Worm (Caenorhabditis elegans) whole organism, young adult: Measurements from ENCODE around the gene F35D2.6.

Experiments used
- B0035.1 ChIP-seq: sonication (generic microtip); optimal IDR thresholded peaks from 2 replicates; lab custom pipeline; 2016; ENCODE audit warnings: missing genetic modification characterization, mild to moderate bottlenecking, missing compliant biosample characterization, missing genotype, missing genetic modification reagents
- B0336.3 ChIP-seq: fragments of 200-800 bp; sonication (Bioruptor generic); IDR thresholded peaks from 2 replicates; pipeline ENCODE4 v1.3.6; 2022; ENCODE audit warnings: missing genetic modification characterization, missing compliant biosample characterization
- C06A6.2 ChIP-seq: fragments of 200-800 bp; sonication (Bioruptor generic); conservative IDR thresholded peaks from 2 replicates; pipeline ENCODE4 v1.3.6; 2022; ENCODE audit warnings: missing genetic modification characterization, missing compliant biosample characterization
- C17E4.6 ChIP-seq: fragments of 200-800 bp; sonication (Bioruptor generic); IDR thresholded peaks from 2 replicates; pipeline ENCODE4 v1.3.6; 2022; ENCODE audit warnings: missing genetic modification reagents, missing genetic modification characterization, missing compliant biosample characterization
- F33H1.4 ChIP-seq: fragments of 200-800 bp; sonication (Bioruptor generic); IDR thresholded peaks from 2 replicates; pipeline ENCODE4 v1.3.6; 2022; ENCODE audit warnings: missing genetic modification reagents, missing genetic modification characterization, missing compliant biosample characterization
- F49E8.2 ChIP-seq: sonication (generic microtip); optimal IDR thresholded peaks from 3 replicates; lab custom pipeline; 2017; ENCODE audit warnings: missing genetic modification characterization, mild to moderate bottlenecking, missing compliant biosample characterization, antibody characterized with exemption, moderate library complexity; ENCODE audit not compliant: insufficient read depth
- K12H6.12 ChIP-seq: fragments of 200-800 bp; sonication (Bioruptor generic); optimal IDR thresholded peaks from 2 replicates; lab custom pipeline; 2018; ENCODE audit warnings: mild to moderate bottlenecking, missing genetic modification characterization, missing compliant biosample characterization
- Y56A3A.18 ChIP-seq: fragments of 200-800 bp; sonication (Bioruptor generic); IDR thresholded peaks from 2 replicates; pipeline ENCODE4 v1.3.6; 2022; ENCODE audit warnings: missing genetic modification reagents, missing genetic modification characterization, missing compliant biosample characterization
- Y95B8A.8 ChIP-seq: fragments of 200-800 bp; sonication (Bioruptor generic); IDR thresholded peaks from 2 replicates; pipeline ENCODE4 v1.3.6; 2022; ENCODE audit warnings: missing genetic modification reagents, missing genetic modification characterization, missing compliant biosample characterization
- ama-1 ChIP-seq, 3 experiments: fragments of 150-350 bp in 1 of 3; sonication (generic microtip) in 2 of 3; optimal IDR thresholded peaks; 2 replicates each; lab custom pipeline; 2014 to 2018; ENCODE audit warnings: missing biosample characterization in 2 of 3, missing genetic modification characterization in 2 of 3, missing genetic modification reagents in 2 of 3
- aptf-2 ChIP-seq: fragments of 200-800 bp; sonication (Bioruptor generic); conservative IDR thresholded peaks from 2 replicates; pipeline ENCODE4 v1.3.6; 2022; ENCODE audit warnings: missing genetic modification reagents, missing genetic modification characterization, missing compliant biosample characterization
- aptf-3 ChIP-seq: fragments of 200-800 bp; sonication (Bioruptor generic); IDR thresholded peaks from 2 replicates; pipeline ENCODE4 v1.3.6; 2022; ENCODE audit warnings: missing genetic modification characterization, missing compliant biosample characterization
- atf-7 ChIP-seq: sonication (generic microtip); optimal IDR thresholded peaks from 2 replicates; lab custom pipeline; 2017; ENCODE audit warnings: mild to moderate bottlenecking, missing genetic modification characterization, missing compliant biosample characterization
- attf-5 ChIP-seq: fragments of 200-800 bp; sonication (Bioruptor generic); optimal IDR thresholded peaks from 2 replicates; lab custom pipeline; 2018; ENCODE audit warnings: mild to moderate bottlenecking, missing genetic modification characterization, missing compliant biosample characterization
- attf-6 ChIP-seq: fragments of 200-800 bp; sonication (Bioruptor generic); IDR thresholded peaks from 2 replicates; pipeline ENCODE4 v1.3.6; 2022; ENCODE audit warnings: missing genetic modification reagents, missing genetic modification characterization, missing compliant biosample characterization
- bed-1 ChIP-seq: fragments of 200-800 bp; sonication (Bioruptor generic); IDR thresholded peaks from 2 replicates; pipeline ENCODE4 v1.3.6; 2022; ENCODE audit warnings: missing genetic modification reagents, missing genetic modification characterization, missing compliant biosample characterization
- ccch-3 ChIP-seq: fragments of 200-800 bp; sonication (Bioruptor generic); optimal IDR thresholded peaks from 2 replicates; lab custom pipeline; 2018; ENCODE audit warnings: mild to moderate bottlenecking, missing genetic modification characterization, missing compliant biosample characterization
- cebp-1 ChIP-seq, 2 experiments: fragments of 200-800 bp in 1 of 2; sonication (Bioruptor generic) in 1 of 2; sonication (generic microtip) in 1 of 2; IDR thresholded peaks in 1 of 2; optimal IDR thresholded peaks in 1 of 2; 2 replicates each; pipeline versions ENCODE4 v1.3.6 to Lab custom; 2017 to 2022; ENCODE audit warnings: missing compliant biosample characterization in 2 of 2, missing genetic modification characterization in 2 of 2, mild to moderate bottlenecking in 1 of 2, missing genetic modification reagents in 1 of 2, moderate library complexity in 1 of 2
- ceh-79 ChIP-seq: sonication (generic microtip); optimal IDR thresholded peaks from 2 replicates; lab custom pipeline; 2017; ENCODE audit warnings: mild to moderate bottlenecking, missing genetic modification characterization, missing compliant biosample characterization
- ceh-91 ChIP-seq: fragments of 200-800 bp; sonication (Bioruptor generic); IDR thresholded peaks from 2 replicates; pipeline ENCODE4 v1.3.6; 2022; ENCODE audit warnings: missing genetic modification reagents, missing genetic modification characterization, missing compliant biosample characterization
- die-1 ChIP-seq: sonication (generic microtip); optimal IDR thresholded peaks from 2 replicates; lab custom pipeline; 2016; ENCODE audit warnings: missing genotype, mild to moderate bottlenecking, missing genetic modification characterization, missing compliant biosample characterization
- dox-1 ChIP-seq: fragments of 200-800 bp; sonication (Bioruptor generic); IDR thresholded peaks from 2 replicates; pipeline ENCODE4 v1.3.6; 2022; ENCODE audit warnings: missing genetic modification reagents, missing genetic modification characterization, missing compliant biosample characterization
- efl-1 ChIP-seq: fragments of 150-350 bp; optimal IDR thresholded peaks from 2 replicates; lab custom pipeline; 2014; ENCODE audit warnings: missing biosample characterization, missing genetic modification reagents, missing genetic modification characterization
- egl-18 ChIP-seq: fragments of 200-800 bp; sonication (Bioruptor generic); IDR thresholded peaks from 2 replicates; pipeline ENCODE4 v1.3.6; 2022; ENCODE audit warnings: missing genetic modification reagents, missing genetic modification characterization, missing compliant biosample characterization
- gei-17 ChIP-seq: fragments of 200-800 bp; sonication (Bioruptor generic); optimal IDR thresholded peaks from 2 replicates; lab custom pipeline; 2018; ENCODE audit warnings: mild to moderate bottlenecking, missing genetic modification characterization, missing compliant biosample characterization
- hlh-26 ChIP-seq: fragments of 200-800 bp; sonication (Bioruptor generic); conservative IDR thresholded peaks from 2 replicates; pipeline ENCODE4 v1.3.6; 2022; ENCODE audit warnings: missing genetic modification reagents, missing genetic modification characterization, missing compliant biosample characterization
- hmg-20 ChIP-seq: fragments of 200-800 bp; sonication (Bioruptor generic); IDR thresholded peaks from 2 replicates; pipeline ENCODE4 v1.3.6; 2022; ENCODE audit warnings: missing genetic modification reagents, missing genetic modification characterization, missing compliant biosample characterization
- lag-1 ChIP-seq: fragments of 200-800 bp; sonication (Bioruptor generic); IDR thresholded peaks from 2 replicates; pipeline ENCODE4 v1.3.6; 2022; ENCODE audit warnings: missing genetic modification reagents, missing genetic modification characterization, missing compliant biosample characterization
- lin-35 ChIP-seq, 3 experiments: fragments of 150-350 bp in 2 of 3; sonication (generic microtip) in 1 of 3; optimal IDR thresholded peaks; 2 replicates each; lab custom pipeline; 2014 to 2018; ENCODE audit warnings: missing biosample characterization in 3 of 3, missing genetic modification characterization in 3 of 3, missing genetic modification reagents in 3 of 3
- lin-40 ChIP-seq: sonication (generic microtip); optimal IDR thresholded peaks from 2 replicates; lab custom pipeline; 2016; ENCODE audit warnings: missing genetic modification characterization, mild to moderate bottlenecking, missing compliant biosample characterization, missing genotype, missing genetic modification reagents
- lin-54 ChIP-seq: fragments of 200-800 bp; sonication (Bioruptor generic); optimal IDR thresholded peaks from 2 replicates; lab custom pipeline; 2018; ENCODE audit warnings: mild to moderate bottlenecking, missing genetic modification characterization, missing compliant biosample characterization
- madf-10 ChIP-seq: sonication (generic microtip); optimal IDR thresholded peaks from 2 replicates; lab custom pipeline; 2016; ENCODE audit warnings: mild to moderate bottlenecking, missing genetic modification characterization, missing compliant biosample characterization
- madf-8 ChIP-seq: fragments of 200-800 bp; sonication (Bioruptor generic); conservative IDR thresholded peaks from 2 replicates; pipeline ENCODE4 v1.3.6; 2022; ENCODE audit warnings: missing genetic modification reagents, missing genetic modification characterization, missing compliant biosample characterization
- mxl-1 ChIP-seq: sonication (generic microtip); optimal IDR thresholded peaks from 2 replicates; lab custom pipeline; 2016; ENCODE audit warnings: missing genetic modification characterization, missing compliant biosample characterization
- nfyb-1 ChIP-seq: fragments of 200-800 bp; sonication (Bioruptor generic); IDR thresholded peaks from 2 replicates; pipeline ENCODE4 v1.3.6; 2022; ENCODE audit warnings: missing genetic modification reagents, missing genetic modification characterization, missing compliant biosample characterization
- nhr-120 ChIP-seq: fragments of 200-800 bp; sonication (Bioruptor generic); IDR thresholded peaks from 2 replicates; pipeline ENCODE4 v1.3.6; 2022; ENCODE audit warnings: missing genetic modification characterization, missing compliant biosample characterization
- nhr-90 ChIP-seq: sonication (generic microtip); optimal IDR thresholded peaks from 2 replicates; lab custom pipeline; 2016; ENCODE audit warnings: missing genotype, mild to moderate bottlenecking, missing genetic modification characterization, missing compliant biosample characterization
- pbrm-1 ChIP-seq: fragments of 200-800 bp; sonication (Bioruptor generic); IDR thresholded peaks from 2 replicates; pipeline ENCODE4 v1.3.6; 2022; ENCODE audit warnings: missing genetic modification reagents, missing genetic modification characterization, missing compliant biosample characterization
- pha-4 ChIP-seq: fragments of 150-350 bp; sonication (generic microtip); optimal IDR thresholded peaks from 2 replicates; lab custom pipeline; 2014; ENCODE audit warnings: missing biosample characterization, missing genetic modification reagents, missing genetic modification characterization
- rec-8 ChIP-seq, 2 experiments: sonication (generic microtip); optimal IDR thresholded peaks; 2 replicates each; lab custom pipeline; 2016; ENCODE audit warnings: mild to moderate bottlenecking in 2 of 2, missing genetic modification characterization in 2 of 2, missing genetic modification reagents in 2 of 2, missing genotype in 2 of 2, missing biosample characterization in 1 of 2, missing compliant biosample characterization in 1 of 2, moderate library complexity in 1 of 2
- sea-2 ChIP-seq: fragments of 200-800 bp; sonication (Bioruptor generic); IDR thresholded peaks from 2 replicates; pipeline ENCODE4 v1.3.6; 2022; ENCODE audit warnings: missing genetic modification characterization, missing compliant biosample characterization
- snpc-3.4 ChIP-seq: sonication (generic microtip); optimal IDR thresholded peaks from 2 replicates; lab custom pipeline; 2017; ENCODE audit warnings: missing genetic modification characterization, mild to moderate bottlenecking, missing compliant biosample characterization, antibody characterized with exemption, moderate library complexity, missing genotype, missing genetic modification reagents
- tbx-9 ChIP-seq: sonication (generic microtip); optimal IDR thresholded peaks from 2 replicates; lab custom pipeline; 2016; ENCODE audit warnings: borderline replicate concordance, missing genetic modification characterization, inconsistent platforms, missing compliant biosample characterization
- tlf-1 ChIP-seq: fragments of 200-800 bp; sonication (Bioruptor generic); optimal IDR thresholded peaks from 2 replicates; lab custom pipeline; 2018; ENCODE audit warnings: mild to moderate bottlenecking, missing genetic modification characterization, missing compliant biosample characterization
- unc-62 ChIP-seq: fragments of 150-350 bp; optimal IDR thresholded peaks from 2 replicates; lab custom pipeline; 2014; ENCODE audit warnings: missing biosample characterization, missing genetic modification reagents, missing genetic modification characterization
- ztf-25 ChIP-seq: fragments of 200-800 bp; sonication (Bioruptor generic); IDR thresholded peaks from 2 replicates; pipeline ENCODE4 v1.3.6; 2022; ENCODE audit warnings: missing genetic modification reagents, missing genetic modification characterization, missing compliant biosample characterization
- ztf-28 ChIP-seq: fragments of 200-800 bp; sonication (Bioruptor generic); IDR thresholded peaks from 2 replicates; pipeline ENCODE4 v1.3.6; 2022; ENCODE audit warnings: missing genetic modification reagents, missing genetic modification characterization, missing compliant biosample characterization
- ztf-6 ChIP-seq: fragments of 200-800 bp; sonication (Bioruptor generic); IDR thresholded peaks from 2 replicates; pipeline ENCODE4 v1.3.6; 2022; ENCODE audit warnings: missing genetic modification reagents, missing genetic modification characterization, missing compliant biosample characterization

F35D2.6 gene

DNA sequence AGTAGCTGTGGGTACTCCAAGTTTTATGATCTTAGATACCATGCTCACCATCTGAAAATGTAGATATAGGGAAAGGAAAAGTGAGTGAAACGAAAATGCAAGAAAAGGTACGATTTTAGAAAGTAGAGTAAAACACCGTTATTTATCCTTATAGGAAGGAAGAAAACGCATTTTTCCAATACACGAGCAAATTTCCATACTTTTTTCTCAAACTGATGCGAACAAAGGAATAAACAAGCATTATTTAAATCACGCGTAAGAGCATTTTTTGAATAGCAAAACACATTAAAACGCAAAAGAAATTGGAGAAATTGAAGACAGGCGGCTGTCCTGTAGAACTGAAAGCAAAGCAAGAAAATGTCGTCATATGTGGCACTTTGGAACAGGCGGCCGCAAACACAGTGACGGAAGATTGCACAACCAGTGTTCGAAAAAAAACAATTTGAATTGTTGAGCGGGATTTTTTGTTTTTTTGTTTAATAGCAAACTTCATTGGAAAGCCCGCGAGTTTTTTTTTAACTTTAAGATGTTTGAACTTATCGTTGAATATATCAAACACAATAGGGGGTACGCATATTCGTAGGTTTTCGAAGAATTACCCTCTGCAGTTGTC lies 21.3 kb downstream of the F35D2.6 start, which contains the start of gene pgam-5 (continued):
- TF ChIP-seq ceh-91 (GFP tag; lab: Robert Waterston, UW) (peak; percentile 71; the same call in 1 of the 2 replicates), C06A6.2 (GFP tag; lab: Robert Waterston, UW) (no peak), snpc-3.4 (tag; lab: Kevin White, UChicago) (peak; percentile 64), unc-62 (GFP tag; lab: Kevin White, UChicago) (no peak), lag-1 (GFP tag; lab: Robert Waterston, UW) (no peak), attf-6 (GFP tag; lab: Robert Waterston, UW) (no peak), attf-5 (GFP tag; lab: Kevin White, UChicago) (no peak), ceh-79 (tag; lab: Kevin White, UChicago) (no peak), C17E4.6 (no peak), aptf-2 (GFP tag; lab: Robert Waterston, UW) (0 out of 2 replicates have a peak, but pooled peaks have one; percentile 30), cebp-1 (GFP tag; IDR thresholded peaks at IDR 0.05; lab: Robert Waterston, UW) (no peak), cebp-1 (tag; optimal IDR thresholded peaks at IDR 0.05; lab: Kevin White, UChicago) (no peak), pbrm-1 (no peak), nfyb-1 (GFP tag; lab: Robert Waterston, UW) (no peak), ztf-25 (GFP tag; lab: Robert Waterston, UW) (no peak), Y56A3A.18 (GFP tag; lab: Robert Waterston, UW) (no peak), lin-54 (GFP tag; lab: Kevin White, UChicago) (peak; percentile 72), efl-1 (GFP tag; lab: Kevin White, UChicago) (peak; percentile 81), gei-17 (GFP tag; lab: Kevin White, UChicago) (no peak), hlh-26 (GFP tag; lab: Robert Waterston, UW) (no peak), F33H1.4 (GFP tag; lab: Robert Waterston, UW) (peak; percentile 49; the same call in 1 of the 2 replicates), ztf-28 (GFP tag; lab: Robert Waterston, UW) (no peak), hmg-20 (no peak), B0336.3 (GFP tag; lab: Robert Waterston, UW) (no peak), pha-4 (no peak), bed-1 (GFP tag; lab: Robert Waterston, UW) (no peak), mxl-1 (tag; lab: Kevin White, UChicago) (no peak), lin-35 (GFP tag; optimal IDR thresholded peaks at IDR 0.05; lab: Kevin White, UChicago) (no peak), tbx-9 (tag; lab: Kevin White, UChicago) (no peak), atf-7 (tag; lab: Kevin White, UChicago) (no peak), F49E8.2 (tag; lab: Kevin White, UChicago) (no peak), K12H6.12 (no peak), ama-1 (optimal IDR thresholded peaks at IDR 0.05; lab: Kevin White, UChicago) (no peak), ama-1 (GFP tag; optimal IDR thresholded peaks at IDR 0.05; lab: Kevin White, UChicago) (no peak), tlf-1 (GFP tag; lab: Kevin White, UChicago) (no peak), die-1 (no peak), ccch-3 (no peak), Y95B8A.8 (GFP tag; lab: Robert Waterston, UW) (no peak), nhr-120 (GFP tag; lab: Robert Waterston, UW) (no peak), madf-8 (peak; percentile 80), lin-40 (no peak), rec-8 (tag; optimal IDR thresholded peaks at IDR 0.05; lab: Kevin White, UChicago) (no peak), ztf-6 (GFP tag; lab: Robert Waterston, UW) (no peak), aptf-3 (GFP tag; lab: Robert Waterston, UW) (no peak), nhr-90 (tag; lab: Kevin White, UChicago) (no peak), sea-2 (no peak), dox-1 (peak; percentile 46), egl-18 (no peak), B0035.1 (tag; lab: Kevin White, UChicago) (no peak), madf-10 (tag; lab: Kevin White, UChicago) (no peak)
